Fruit fly (Drosophila melanogaster): ENCODE data around the gene wake.

DNA sequence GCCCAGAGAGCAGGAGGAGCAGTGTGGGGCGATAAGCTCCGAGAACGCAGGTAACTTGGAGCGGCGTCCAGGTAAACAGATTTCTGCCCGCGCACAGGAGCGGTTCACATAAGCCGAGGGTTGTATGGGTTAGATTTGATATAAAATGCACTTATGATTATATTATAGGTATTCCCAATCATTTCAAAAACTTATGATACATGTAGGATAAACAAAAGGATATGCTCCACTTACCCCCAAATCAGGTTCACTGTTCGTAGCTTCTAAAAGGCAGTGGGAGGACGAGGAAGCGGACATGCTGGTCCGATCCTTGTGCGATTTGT, 3.1 kb upstream of the wake start:
- no peak for TF ChIP-seq CG8478 (optimal IDR thresholded peaks at IDR 0.05)
- no peak for TF ChIP-seq CTCF (optimal IDR thresholded peaks at IDR 0.05)
